Fruit fly (Drosophila melanogaster): ENCODE results near the gene CG32262.

The CG32262 gene

DNA sequence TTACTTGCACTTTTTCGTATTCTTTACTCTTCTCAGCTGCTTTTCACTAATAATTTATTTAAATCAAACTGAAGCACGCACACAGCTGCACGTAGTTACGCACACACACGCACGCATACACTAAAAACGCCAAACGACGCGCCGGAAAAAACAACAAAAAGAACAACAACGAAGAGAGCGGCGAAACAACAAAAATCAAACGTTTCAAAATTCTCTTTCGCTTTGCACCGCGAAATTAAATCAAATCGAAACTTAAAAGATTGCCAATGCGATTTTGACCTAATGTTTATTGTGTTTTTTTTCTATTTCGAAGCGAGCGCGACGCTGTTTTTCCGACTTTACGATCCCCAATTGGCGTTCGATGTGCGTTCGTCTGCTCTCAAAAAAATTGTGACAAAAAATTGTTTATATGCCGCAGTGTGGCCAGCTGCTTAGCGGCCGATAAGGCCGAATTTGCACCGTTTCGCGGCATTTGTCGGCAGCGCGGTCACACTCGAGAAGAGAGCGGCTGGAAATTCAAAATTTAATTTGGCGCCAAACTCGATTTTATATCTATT is 22.3 kb downstream of the CG32262 start (continued):
- TF ChIP-seq Hey (tag; optimal IDR thresholded peaks at IDR 0.05) (no peak), Drgx (GFP tag; IDR thresholded peaks at IDR 0.05) (0 out of 2 replicates have a peak, but pooled peaks have one; percentile 23), zfh1 (GFP tag; IDR thresholded peaks at IDR 0.05) (peak; percentile 4; the same call in 1 of the 3 replicates), Ptx1 (GFP tag; IDR thresholded peaks at IDR 0.05) (no peak), CG16815 (GFP tag; optimal IDR thresholded peaks at IDR 0.05) (no peak), CG11456 (GFP tag; IDR thresholded peaks at IDR 0.05) (0 out of 3 replicates have a peak, but pooled peaks have one; percentile 15), tll (GFP tag; optimal IDR thresholded peaks at IDR 0.05) (peak in 1 of 2 experiments; percentile 19), Sry-β (GFP tag; optimal IDR thresholded peaks at IDR 0.05) (peak; percentile 45), Poxn (GFP tag; IDR thresholded peaks at IDR 0.05) (no peak), org-1 (GFP tag; optimal IDR thresholded peaks at IDR 0.05) (no peak), CG11695 (GFP tag; IDR thresholded peaks at IDR 0.05) (peak; percentile 45; the same call in 1 of the 3 replicates), slou (GFP tag; optimal IDR thresholded peaks at IDR 0.05) (no peak), slp2 (GFP tag; optimal IDR thresholded peaks at IDR 0.05) (no peak), Max (GFP tag; optimal IDR thresholded peaks at IDR 0.05) (no peak), CG2678 (tag; optimal IDR thresholded peaks at IDR 0.05) (no peak), gsb-n (tag; optimal IDR thresholded peaks at IDR 0.05) (peak; percentile 24), CG10274 (GFP tag; optimal IDR thresholded peaks at IDR 0.05) (no peak), CG10979 (tag; optimal IDR thresholded peaks at IDR 0.05) (no peak), kay (GFP tag; optimal IDR thresholded peaks at IDR 0.05) (no peak), fu2 (GFP tag; optimal IDR thresholded peaks at IDR 0.05) (no peak), CG17361 (GFP tag; IDR thresholded peaks at IDR 0.05) (0 out of 3 replicates have a peak, but pooled peaks have one; percentile 9), bbx (GFP tag; IDR thresholded peaks at IDR 0.05; ENCODE audit: partially characterized antibody) (peak; percentile 52; the same call in 1 of the 2 replicates), CG6813 (GFP tag; optimal IDR thresholded peaks at IDR 0.05) (no peak), CG17568 (GFP tag; optimal IDR thresholded peaks at IDR 0.05) (peak; percentile 65), CG13123 (GFP tag; optimal IDR thresholded peaks at IDR 0.05) (no peak), esg (GFP tag; conservative IDR thresholded peaks at IDR 0.05) (no peak), sna (GFP tag; IDR thresholded peaks at IDR 0.05; ENCODE audit: partially characterized antibody) (no peak; the same call in 1 of the 2 replicates), CG15073 (GFP tag; optimal IDR thresholded peaks at IDR 0.05) (no peak), CG12659 (GFP tag; optimal IDR thresholded peaks at IDR 0.05) (peak; percentile 45), Mad (GFP tag; optimal IDR thresholded peaks at IDR 0.05) (no peak), CG10147 (GFP tag; optimal IDR thresholded peaks at IDR 0.05) (no peak), CG10959 (GFP tag; IDR thresholded peaks at IDR 0.05) (no peak), Nf-YC (tag; optimal IDR thresholded peaks at IDR 0.05) (peak; percentile 22), Optix (GFP tag; IDR thresholded peaks at IDR 0.05) (no peak), CG4282 (GFP tag; optimal IDR thresholded peaks at IDR 0.05) (no peak), ab (GFP tag; optimal IDR thresholded peaks at IDR 0.05) (no peak), CG18619 (GFP tag; optimal IDR thresholded peaks at IDR 0.05) (peak; percentile 12), vvl (GFP tag; IDR thresholded peaks at IDR 0.05) (peak; percentile 64; the same call in 1 of the 2 replicates), Mes4 (GFP tag; optimal IDR thresholded peaks at IDR 0.05) (peak; percentile 49), CG2875 (GFP tag; optimal IDR thresholded peaks at IDR 0.05) (no peak), CG42726 (GFP tag; IDR thresholded peaks at IDR 0.05; ENCODE audit: partially characterized antibody) (peak; percentile 81), Hr3 (GFP tag; optimal IDR thresholded peaks at IDR 0.05) (no peak), crol (GFP tag; IDR thresholded peaks at IDR 0.05) (no peak), az2 (GFP tag; optimal IDR thresholded peaks at IDR 0.05) (no peak), Pdp1 (GFP tag; optimal IDR thresholded peaks at IDR 0.05) (peak in 1 of 2 experiments; percentile 31), H2.0 (GFP tag; IDR thresholded peaks at IDR 0.05) (no peak), Atf6 (GFP tag; IDR thresholded peaks at IDR 0.05) (no peak), HLHmδ (GFP tag; optimal IDR thresholded peaks at IDR 0.05) (peak; percentile 62), jumu (GFP tag; optimal IDR thresholded peaks at IDR 0.05) (no peak), p53 (GFP tag; optimal IDR thresholded peaks at IDR 0.05) (no peak)
